Worm (Caenorhabditis elegans): ENCODE data around the gene E04F6.10.

E04F6.10 gene

ce11 chrII:7217047-7217446, at the start of gene E04F6.10:
Gene E04F6.10 (minus strand): TSS chrII:7217147.
- no peak for TF ChIP-seq ces-1 (GFP tag; optimal IDR thresholded peaks at IDR 0.05)
- no peak for TF ChIP-seq unc-120 (tag; optimal IDR thresholded peaks at IDR 0.05; ENCODE audit: poor library complexity, severe bottlenecking)
- TF ChIP-seq mep-1 (tag; optimal IDR thresholded peaks at IDR 0.05) = no peak
- no peak for TF ChIP-seq pha-4 (tag; optimal IDR thresholded peaks at IDR 0.05)
- TF ChIP-seq blmp-1 (tag; optimal IDR thresholded peaks at IDR 0.05) = no peak
- no peak for TF ChIP-seq nhr-237 (tag; optimal IDR thresholded peaks at IDR 0.05)
- TF ChIP-seq ceh-83 (GFP tag; optimal IDR thresholded peaks at IDR 0.05) = no peak
- TF ChIP-seq mls-2 (tag; optimal IDR thresholded peaks at IDR 0.05) = no peak
- no peak for TF ChIP-seq lsy-2 (tag; optimal IDR thresholded peaks at IDR 0.05)
- TF ChIP-seq bed-3 (GFP tag; optimal IDR thresholded peaks at IDR 0.05) = no peak

- TF ChIP-seq elt-3 (tag; optimal IDR thresholded peaks at IDR 0.05) = no peak
- no peak for TF ChIP-seq tbx-8 (GFP tag; optimal IDR thresholded peaks at IDR 0.05)
- no peak for TF ChIP-seq drap-1 (GFP tag; optimal IDR thresholded peaks at IDR 0.05)
- no peak for TF ChIP-seq lsy-2 (tag; optimal IDR thresholded peaks at IDR 0.05)
- TF ChIP-seq nhr-12 (tag; optimal IDR thresholded peaks at IDR 0.05) = no peak
- TF ChIP-seq ceh-43 (GFP tag; optimal IDR thresholded peaks at IDR 0.05) = no peak
- TF ChIP-seq flh-1 (GFP tag; optimal IDR thresholded peaks at IDR 0.05) = no peak
- no peak for TF ChIP-seq unc-62 (GFP tag; optimal IDR thresholded peaks at IDR 0.05)
- no peak for TF ChIP-seq lin-13 (tag; optimal IDR thresholded peaks at IDR 0.05)
- TF ChIP-seq sem-2 (GFP tag; optimal IDR thresholded peaks at IDR 0.05) = no peak
- TF ChIP-seq ceh-83 (GFP tag; optimal IDR thresholded peaks at IDR 0.05) = no peak
- no peak for TF ChIP-seq bed-3 (GFP tag; optimal IDR thresholded peaks at IDR 0.05)
- no peak for TF ChIP-seq zip-8 (tag; optimal IDR thresholded peaks at IDR 0.05)
- TF ChIP-seq nhr-28 (tag; optimal IDR thresholded peaks at IDR 0.05) = no peak
- no peak for TF ChIP-seq mls-2 (tag; optimal IDR thresholded peaks at IDR 0.05)
- TF ChIP-seq unc-39 (tag; optimal IDR thresholded peaks at IDR 0.05) = no peak
- no peak for TF ChIP-seq snpc-4 (tag; optimal IDR thresholded peaks at IDR 0.05)
Measured at ce11 chrII:7264675-7265074, 47.7 kb upstream of the E04F6.10 start.

ce11 chrII:7261854-7262253, 44.9 kb upstream of the E04F6.10 start, which contains the start of gene C30G12.4:
Gene C30G12.4 (plus strand): TSS chrII:7262154.
- TF ChIP-seq lsy-2 (tag; optimal IDR thresholded peaks at IDR 0.05) (no peak), pha-4 (tag; optimal IDR thresholded peaks at IDR 0.05) (no peak), cnd-1 (tag; optimal IDR thresholded peaks at IDR 0.05) (no peak), flh-1 (GFP tag; optimal IDR thresholded peaks at IDR 0.05) (no peak), mls-2 (tag; optimal IDR thresholded peaks at IDR 0.05) (no peak), ces-1 (GFP tag; optimal IDR thresholded peaks at IDR 0.05) (no peak), unc-62 (GFP tag; optimal IDR thresholded peaks at IDR 0.05) (no peak), mab-5 (tag; optimal IDR thresholded peaks at IDR 0.05) (no peak), lin-32 (GFP tag; optimal IDR thresholded peaks at IDR 0.05) (no peak), blmp-1 (tag; optimal IDR thresholded peaks at IDR 0.05) (no peak), sem-2 (GFP tag; optimal IDR thresholded peaks at IDR 0.05) (no peak), nhr-76 (tag; optimal IDR thresholded peaks at IDR 0.05) (no peak), unc-39 (tag; optimal IDR thresholded peaks at IDR 0.05) (no peak), ceh-43 (GFP tag; optimal IDR thresholded peaks at IDR 0.05) (no peak), mep-1 (tag; optimal IDR thresholded peaks at IDR 0.05) (no peak), tbx-8 (GFP tag; optimal IDR thresholded peaks at IDR 0.05) (no peak), ceh-39 (tag; optimal IDR thresholded peaks at IDR 0.05) (no peak), M03D4.4 (tag; optimal IDR thresholded peaks at IDR 0.05) (no peak), nhr-12 (tag; optimal IDR thresholded peaks at IDR 0.05) (no peak)

ce11 chrII:7255614-7256162, 38.7 kb upstream of the E04F6.10 start, which contains the start of gene F32A5.8:
Gene F32A5.8 (plus strand): TSS chrII:7256112.
- TF ChIP-seq elt-3 (tag; optimal IDR thresholded peaks at IDR 0.05) = no peak
- TF ChIP-seq unc-62 (GFP tag; optimal IDR thresholded peaks at IDR 0.05) = no peak
- no peak for TF ChIP-seq ztf-11 (tag; optimal IDR thresholded peaks at IDR 0.05)
- TF ChIP-seq drap-1 (GFP tag; optimal IDR thresholded peaks at IDR 0.05) = no peak
- no peak for TF ChIP-seq sem-2 (GFP tag; optimal IDR thresholded peaks at IDR 0.05)
- TF ChIP-seq mab-5 (tag; optimal IDR thresholded peaks at IDR 0.05) = no peak
- TF ChIP-seq blmp-1 (tag; optimal IDR thresholded peaks at IDR 0.05) = no peak
- no peak for TF ChIP-seq cnd-1 (tag; optimal IDR thresholded peaks at IDR 0.05)
- TF ChIP-seq lsy-2 (tag; optimal IDR thresholded peaks at IDR 0.05) = no peak
- TF ChIP-seq nhr-237 (tag; optimal IDR thresholded peaks at IDR 0.05) = no peak

- TF ChIP-seq zip-8 (tag; optimal IDR thresholded peaks at IDR 0.05) = no peak
- TF ChIP-seq M03D4.4 (tag; optimal IDR thresholded peaks at IDR 0.05) = no peak
- TF ChIP-seq mep-1 (tag; optimal IDR thresholded peaks at IDR 0.05) = no peak
- no peak for TF ChIP-seq mab-5 (tag; optimal IDR thresholded peaks at IDR 0.05)
- TF ChIP-seq bed-3 (GFP tag; optimal IDR thresholded peaks at IDR 0.05) = no peak
- no peak for TF ChIP-seq nhr-237 (tag; optimal IDR thresholded peaks at IDR 0.05)
- TF ChIP-seq flh-1 (GFP tag; optimal IDR thresholded peaks at IDR 0.05) = no peak
- no peak for TF ChIP-seq lin-32 (GFP tag; optimal IDR thresholded peaks at IDR 0.05)
- TF ChIP-seq elt-3 (tag; optimal IDR thresholded peaks at IDR 0.05) = no peak
- no peak for TF ChIP-seq nhr-76 (tag; optimal IDR thresholded peaks at IDR 0.05)
- no peak for TF ChIP-seq ham-2 (GFP tag; optimal IDR thresholded peaks at IDR 0.05)
Measured at ce11 chrII:7253073-7253472, 36.1 kb upstream of the E04F6.10 start, which contains the start of gene lsm-4. Gene lsm-4 (minus strand): TSS chrII:7253163.
